Fruit fly (Drosophila melanogaster) Kc167 (cell line): ENCODE measurements around the gene CG4045.

Experiments used
- Myc ChIP-seq: fragments of >200 bp; optimal IDR thresholded peaks from 2 replicates; lab custom pipeline; 2017; ENCODE audit warnings: missing external identifiers
- Sin3A ChIP-seq: fragments of >200 bp; optimal IDR thresholded peaks from 2 replicates; lab custom pipeline; 2018; ENCODE audit warnings: missing external identifiers
- h ChIP-seq: fragments of >200 bp; optimal IDR thresholded peaks from 3 replicates; lab custom pipeline; 2018; ENCODE audit warnings: missing external identifiers
- insv ChIP-seq: fragments of >200 bp; optimal IDR thresholded peaks from 3 replicates; lab custom pipeline; 2018; ENCODE audit warnings: missing external identifiers
- psq ChIP-seq: fragments of >200 bp; optimal IDR thresholded peaks from 2 replicates; lab custom pipeline; 2017; ENCODE audit warnings: missing external identifiers
- ttk ChIP-seq: sonication (Bioruptor generic); optimal IDR thresholded peaks from 2 replicates; lab custom pipeline; 2017; ENCODE audit warnings: missing external identifiers

CG4045 gene

DNA sequence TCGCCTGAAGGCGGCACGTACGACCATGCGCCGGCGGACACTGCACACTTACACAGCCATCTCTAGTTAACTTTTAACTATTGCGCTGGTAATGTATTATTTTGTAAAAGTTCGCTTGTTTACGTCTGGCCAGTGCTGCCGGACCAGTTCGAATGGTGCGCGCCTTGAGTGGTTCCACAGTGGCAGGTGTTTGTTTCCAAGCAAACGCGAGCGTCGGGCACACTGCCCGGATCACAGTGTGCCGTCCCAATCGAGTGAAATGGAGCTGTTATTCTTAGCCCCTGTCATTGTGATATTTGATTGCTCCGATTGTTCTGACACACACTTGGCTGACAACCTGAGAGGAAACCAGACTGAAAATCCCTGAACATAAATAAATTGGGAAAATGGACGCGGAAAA lies 2.4 kb downstream of the CG4045 start, which contains the start of gene CG4199:
CG4199 (minus strand) TSS at position 159 of the 400 bp plus-strand sequence.
- TF ChIP-seq psq (lab: Kevin White, UChicago) (no peak), ttk (lab: Kevin White, UChicago) (no peak), Sin3A (lab: Kevin White, UChicago) (no peak), insv (lab: Kevin White, UChicago) (no peak), h (lab: Kevin White, UChicago) (no peak), Myc (lab: Kevin White, UChicago) (no peak)

DNA sequence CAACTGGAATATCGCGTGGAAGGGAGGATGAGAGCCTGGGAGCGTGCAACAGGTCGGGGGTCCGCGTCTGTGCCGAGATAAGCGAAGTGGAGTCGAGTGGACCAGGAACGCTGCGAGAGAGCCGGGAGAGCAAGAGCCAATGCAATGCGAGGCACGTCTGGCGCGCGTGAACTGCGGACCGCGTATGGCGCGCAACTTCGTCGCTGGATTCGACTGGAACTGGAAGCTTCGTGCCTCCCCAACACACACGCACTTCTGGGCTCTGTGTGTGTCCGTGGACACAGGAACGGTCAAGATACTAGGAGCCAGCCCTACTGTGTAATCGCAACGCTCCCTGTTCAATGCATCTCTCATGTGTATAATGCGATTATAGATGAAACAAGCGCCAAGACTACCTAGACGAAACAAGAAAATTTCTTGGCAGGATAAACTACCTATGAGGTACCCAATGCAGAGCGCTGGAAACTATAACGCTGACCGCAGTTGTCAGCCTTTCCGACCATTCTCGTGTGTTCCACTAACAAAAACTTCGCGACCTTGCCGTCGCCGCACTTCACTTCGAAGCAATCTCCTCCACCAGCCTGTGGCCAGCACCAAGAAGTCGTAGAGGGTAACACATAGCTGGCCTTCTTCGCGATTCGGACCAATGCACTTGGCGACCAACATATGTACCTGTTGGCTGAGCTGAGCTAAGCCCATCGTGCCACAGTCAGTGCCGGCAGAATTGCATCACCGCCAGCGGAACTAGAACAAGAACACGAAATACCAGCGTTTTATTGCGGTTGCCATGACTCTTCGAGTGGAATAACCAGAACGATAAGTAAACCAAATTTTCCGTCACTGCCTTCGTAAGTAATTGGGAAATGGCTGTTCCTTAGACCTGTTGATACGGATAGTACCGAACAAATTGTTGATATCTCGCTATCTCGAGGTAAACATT lies 3.6 kb downstream of the CG4045 start, which contains the start of gene Rtca:
Rtca (plus strand) TSS at position 536 of the 940 bp plus-strand sequence.
- no peak for TF ChIP-seq psq (lab: Kevin White, UChicago)
- TF ChIP-seq ttk (lab: Kevin White, UChicago) = no peak
- TF ChIP-seq h (lab: Kevin White, UChicago) = no peak
- no peak for TF ChIP-seq insv (lab: Kevin White, UChicago)
- TF ChIP-seq Myc (lab: Kevin White, UChicago) = no peak
- no peak for TF ChIP-seq Sin3A (lab: Kevin White, UChicago)

dm6 chrX:2070708-2071063 lies 5.0 kb downstream of the CG4045 start:
- TF ChIP-seq Myc (lab: Kevin White, UChicago) (no peak), ttk (lab: Kevin White, UChicago) (no peak), h (lab: Kevin White, UChicago) (no peak), psq (lab: Kevin White, UChicago) (no peak), Sin3A (lab: Kevin White, UChicago) (no peak), insv (lab: Kevin White, UChicago) (no peak)

DNA sequence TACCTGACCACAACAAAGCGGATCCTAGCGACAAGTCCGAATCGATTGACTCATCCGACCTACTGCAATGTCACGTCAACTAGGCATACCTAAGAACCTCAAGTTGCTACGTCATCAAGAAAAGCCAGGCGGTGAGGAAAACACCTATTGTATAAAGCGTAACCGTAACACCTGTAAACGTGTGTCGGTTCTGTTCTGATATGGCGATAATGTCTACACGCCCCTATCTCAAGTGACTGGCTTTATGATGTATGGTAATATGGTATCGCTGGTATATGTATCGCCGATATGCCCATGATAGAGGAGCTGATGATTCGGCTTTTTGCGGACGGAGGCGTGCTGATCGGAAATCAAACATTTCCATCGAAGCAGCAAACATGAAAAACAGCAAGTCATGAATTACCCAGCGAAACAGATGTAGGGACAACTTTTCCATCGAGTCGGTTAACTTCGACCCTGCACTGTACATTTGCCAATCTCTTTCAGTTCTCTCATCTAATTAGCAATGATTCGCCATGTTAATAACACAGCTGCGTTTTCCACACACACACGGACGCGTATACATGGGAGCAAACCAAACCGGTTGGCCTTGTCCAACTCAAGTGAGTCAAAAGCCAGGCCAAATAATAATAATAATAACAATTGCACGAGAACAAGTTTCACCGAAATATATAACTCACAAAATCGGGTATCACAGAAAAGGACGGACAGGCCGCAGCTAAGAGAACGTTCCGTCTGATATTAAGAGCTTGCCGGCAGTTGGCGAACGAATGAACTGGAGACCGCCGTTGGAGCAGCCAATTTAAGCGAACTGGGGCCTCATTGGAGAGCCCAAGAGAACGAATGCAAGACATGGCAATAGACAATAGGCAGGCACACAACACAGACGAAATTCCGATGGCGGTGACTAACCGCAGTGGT lies 5.7 kb downstream of the CG4045 start:
- TF ChIP-seq h (lab: Kevin White, UChicago) = no peak
- TF ChIP-seq ttk (lab: Kevin White, UChicago) = no peak

DNA sequence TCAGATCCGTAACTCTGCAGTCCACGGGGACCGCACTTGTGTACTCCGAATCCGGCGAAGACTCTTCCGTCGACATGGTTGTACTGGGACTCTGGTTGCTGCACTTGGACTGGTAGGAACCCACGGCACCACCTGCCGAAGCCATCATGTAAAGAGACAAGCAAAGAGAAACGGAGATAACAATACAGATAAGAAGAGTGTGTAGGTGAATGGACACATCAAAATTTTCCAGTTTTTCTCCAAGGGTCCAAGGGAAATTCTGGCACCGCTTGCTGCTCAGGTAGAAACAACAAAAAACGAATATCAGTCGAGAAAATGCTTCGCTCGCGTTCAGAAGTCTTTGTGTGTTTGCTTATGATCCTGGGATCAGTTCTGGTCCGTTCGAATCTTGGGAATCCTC lies 7.4 kb downstream of the CG4045 start, which contains the start of gene CG4194:
CG4194 (plus strand) TSS at position 301 of the 400 bp plus-strand sequence.
- TF ChIP-seq insv (lab: Kevin White, UChicago) = no peak
- no peak for TF ChIP-seq Sin3A (lab: Kevin White, UChicago)
- TF ChIP-seq psq (lab: Kevin White, UChicago) = no peak
- no peak for TF ChIP-seq Myc (lab: Kevin White, UChicago)
- no peak for TF ChIP-seq ttk (lab: Kevin White, UChicago)
- no peak for TF ChIP-seq h (lab: Kevin White, UChicago)

DNA sequence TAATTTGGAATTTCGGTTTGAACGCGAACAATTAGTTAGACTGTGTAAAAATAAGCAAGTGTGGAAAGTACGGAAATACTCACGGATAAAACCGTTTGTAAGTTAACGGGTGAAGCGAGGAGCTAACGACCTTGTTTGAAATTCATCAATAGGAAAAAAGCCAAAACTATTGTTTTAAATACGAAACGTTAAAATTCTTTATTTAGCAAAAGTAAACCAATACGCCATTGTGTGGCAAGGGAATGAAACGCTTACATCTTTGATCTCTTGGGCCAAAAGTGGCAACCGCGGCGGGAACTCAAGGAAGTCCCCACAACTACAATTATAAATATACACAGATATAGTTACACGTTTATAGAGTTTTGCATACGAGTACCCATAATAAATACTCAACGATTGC lies 9.4 kb downstream of the CG4045 start, which contains the start of gene CG14054:
CG14054 (minus strand) TSS at position 101 of the 400 bp plus-strand sequence.
- TF ChIP-seq insv (lab: Kevin White, UChicago) (no peak), Myc (lab: Kevin White, UChicago) (no peak), psq (lab: Kevin White, UChicago) (no peak), ttk (lab: Kevin White, UChicago) (no peak), h (lab: Kevin White, UChicago) (no peak), Sin3A (lab: Kevin White, UChicago) (no peak)

dm6 chrX:2065073-2065472 lies 10.6 kb downstream of the CG4045 start, which contains the start of gene CG4281:
CG4281 (minus strand) TSS chrX:2065142.
- no peak for TF ChIP-seq Myc (lab: Kevin White, UChicago)
- no peak for TF ChIP-seq Sin3A (lab: Kevin White, UChicago)
- no peak for TF ChIP-seq psq (lab: Kevin White, UChicago)
- TF ChIP-seq ttk (lab: Kevin White, UChicago) = no peak
- no peak for TF ChIP-seq insv (lab: Kevin White, UChicago)
- TF ChIP-seq h (lab: Kevin White, UChicago) = no peak

dm6 chrX:2061849-2062248 lies 13.9 kb downstream of the CG4045 start, which contains the start of gene Sik2:
Sik2 (minus strand) TSS chrX:2061915.
- no peak for TF ChIP-seq Sin3A (lab: Kevin White, UChicago)
- no peak for TF ChIP-seq h (lab: Kevin White, UChicago)
- TF ChIP-seq Myc (lab: Kevin White, UChicago) = no peak
- TF ChIP-seq psq (lab: Kevin White, UChicago) = no peak
- TF ChIP-seq insv (lab: Kevin White, UChicago) = no peak

DNA sequence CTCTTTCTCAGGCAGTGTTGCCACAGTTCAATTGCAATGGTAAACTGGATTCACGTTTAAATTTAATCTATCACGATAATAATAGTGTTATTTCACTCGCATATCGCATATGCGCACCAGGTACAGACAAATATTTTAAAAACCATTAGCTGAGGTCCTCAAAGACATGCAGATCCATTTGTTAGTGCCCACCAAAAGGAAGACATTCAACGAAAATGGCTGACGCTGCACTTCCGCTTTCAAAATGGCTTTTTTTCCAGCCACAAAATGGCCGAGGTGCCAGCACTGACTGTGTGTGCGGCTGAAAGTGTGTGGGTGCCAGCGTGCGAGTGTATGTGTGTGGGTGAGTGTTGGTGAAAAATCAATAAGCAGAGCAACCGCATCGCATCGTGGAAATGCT lies 14.6 kb downstream of the CG4045 start:
- TF ChIP-seq Myc (lab: Kevin White, UChicago) (no peak), insv (lab: Kevin White, UChicago) (no peak), ttk (lab: Kevin White, UChicago) (no peak), Sin3A (lab: Kevin White, UChicago) (no peak)

dm6 chrX:2050070-2050899 lies 25.4 kb downstream of the CG4045 start, which contains the start of gene moody:
moody (minus strand) TSS chrX:2050120.
- TF ChIP-seq psq (lab: Kevin White, UChicago) = no peak
- TF ChIP-seq Sin3A (lab: Kevin White, UChicago) = no peak
- no peak for TF ChIP-seq insv (lab: Kevin White, UChicago)
- no peak for TF ChIP-seq h (lab: Kevin White, UChicago)
- TF ChIP-seq Myc (lab: Kevin White, UChicago) = no peak
- TF ChIP-seq ttk (lab: Kevin White, UChicago) = no peak
